Fruit fly (Drosophila melanogaster) whole organism, embryonic: ENCODE measurements around the gene CG3198.

Experiments used
- CG11696 ChIP-seq: fragments of 200-800 bp; sonication (Bioruptor generic); IDR thresholded peaks from 2 replicates; pipeline ENCODE4 v1.3.6; 2022; ENCODE audit warnings: missing biosample characterization, missing genetic modification characterization
- CG12071 ChIP-seq: fragments of 200-800 bp; sonication (Bioruptor generic); optimal IDR thresholded peaks from 3 replicates; lab custom pipeline; 2018; ENCODE audit warnings: missing biosample characterization, mild to moderate bottlenecking, missing genetic modification characterization
- CG13296 ChIP-seq: fragments of 200-800 bp; sonication (Bioruptor generic); optimal IDR thresholded peaks from 3 replicates; lab custom pipeline; 2018; ENCODE audit warnings: missing biosample characterization, mild to moderate bottlenecking, missing genetic modification characterization
- CG14014 ChIP-seq: fragments of 200-800 bp; sonication (Bioruptor generic); IDR thresholded peaks from 2 replicates; pipeline ENCODE4 v1.3.6; 2022; ENCODE audit warnings: missing biosample characterization, missing genetic modification characterization
- CG15514 ChIP-seq: fragments of 200-800 bp; sonication (Bioruptor generic); optimal IDR thresholded peaks from 3 replicates; lab custom pipeline; 2017; ENCODE audit warnings: missing biosample characterization, missing genetic modification characterization, mild to moderate bottlenecking, moderate library complexity, missing genetic modification reagents
- CG15601 ChIP-seq: fragments of 200-800 bp; sonication (Bioruptor generic); optimal IDR thresholded peaks from 3 replicates; lab custom pipeline; 2019; ENCODE audit warnings: missing biosample characterization, mild to moderate bottlenecking, missing genetic modification characterization, moderate library complexity
- CG17385 ChIP-seq: fragments of 200-800 bp; sonication (Bioruptor generic); optimal IDR thresholded peaks from 3 replicates; lab custom pipeline; 2018; ENCODE audit warnings: missing biosample characterization, mild to moderate bottlenecking, missing genetic modification characterization
- CG18599 ChIP-seq: fragments of 200-800 bp; sonication (Bioruptor generic); optimal IDR thresholded peaks from 3 replicates; lab custom pipeline; 2017; ENCODE audit warnings: missing biosample characterization, missing genetic modification characterization, mild to moderate bottlenecking, moderate library complexity, missing genetic modification reagents
- CG18764 ChIP-seq: fragments of 200-800 bp; sonication (Bioruptor generic); optimal IDR thresholded peaks from 3 replicates; lab custom pipeline; 2016; ENCODE audit warnings: missing biosample characterization, missing genetic modification characterization
- CG2202 ChIP-seq: fragments of 200-800 bp; sonication (Bioruptor generic); optimal IDR thresholded peaks from 2 replicates; lab custom pipeline; 2018; ENCODE audit warnings: missing biosample characterization, mild to moderate bottlenecking, missing genetic modification characterization
- CG32532 ChIP-seq: fragments of 200-800 bp; sonication (Bioruptor generic); IDR thresholded peaks from 2 replicates; pipeline ENCODE4 v1.3.6; 2022; ENCODE audit warnings: missing biosample characterization, missing genetic modification characterization
- CG3407 ChIP-seq: fragments of 200-800 bp; sonication (Bioruptor generic); optimal IDR thresholded peaks from 2 replicates; lab custom pipeline; 2018; ENCODE audit warnings: missing biosample characterization, mild to moderate bottlenecking, missing genetic modification characterization
- CG4707 ChIP-seq: fragments of 200-800 bp; sonication (Bioruptor generic); optimal IDR thresholded peaks from 2 replicates; lab custom pipeline; 2018; ENCODE audit warnings: missing biosample characterization, mild to moderate bottlenecking, missing genetic modification characterization, moderate library complexity
- CG4730 ChIP-seq: fragments of 200-800 bp; sonication (Bioruptor generic); IDR thresholded peaks from 2 replicates; pipeline ENCODE4 v1.3.6; 2022; ENCODE audit warnings: missing biosample characterization, missing genetic modification characterization
- CG5180 ChIP-seq: fragments of 200-800 bp; sonication (Bioruptor generic); optimal IDR thresholded peaks from 3 replicates; lab custom pipeline; 2017; ENCODE audit warnings: missing biosample characterization, missing genetic modification characterization, mild to moderate bottlenecking, moderate library complexity, missing genetic modification reagents
- CG5953 ChIP-seq: fragments of 200-800 bp; sonication (Bioruptor generic); IDR thresholded peaks from 2 replicates; pipeline ENCODE4 v1.3.6; 2022; ENCODE audit warnings: missing biosample characterization, missing genetic modification characterization
- CG7271 ChIP-seq: fragments of 200-800 bp; sonication (Bioruptor generic); optimal IDR thresholded peaks from 2 replicates; lab custom pipeline; 2018; ENCODE audit warnings: missing biosample characterization, mild to moderate bottlenecking, missing genetic modification characterization, moderate library complexity
- CG7786 ChIP-seq: fragments of 200-800 bp; sonication (Bioruptor generic); optimal IDR thresholded peaks from 2 replicates; lab custom pipeline; 2016; ENCODE audit warnings: missing biosample characterization, missing genetic modification characterization
- CG8281 ChIP-seq: fragments of 200-800 bp; sonication (Bioruptor generic); optimal IDR thresholded peaks from 2 replicates; lab custom pipeline; 2018; ENCODE audit warnings: missing biosample characterization, mild to moderate bottlenecking, missing genetic modification characterization, moderate library complexity
- CG8388 ChIP-seq: fragments of 200-800 bp; sonication (Bioruptor generic); optimal IDR thresholded peaks from 2 replicates; lab custom pipeline; 2019; ENCODE audit warnings: missing biosample characterization, mild to moderate bottlenecking, missing genetic modification characterization, moderate library complexity
- CG9727 ChIP-seq: fragments of 200-800 bp; sonication (Bioruptor generic); optimal IDR thresholded peaks from 3 replicates; lab custom pipeline; 2017; ENCODE audit warnings: missing biosample characterization, mild to moderate bottlenecking, missing genetic modification characterization
- Dfd ChIP-seq, 2 experiments: fragments of >200 bp; optimal IDR thresholded peaks; 2 replicates each; lab custom pipeline; 2017; ENCODE audit warnings: missing biosample characterization in 2 of 2, missing genetic modification characterization in 2 of 2
- Fer1 ChIP-seq: fragments of 200-800 bp; sonication (Bioruptor generic); optimal IDR thresholded peaks from 2 replicates; lab custom pipeline; 2017; ENCODE audit warnings: missing biosample characterization, mild to moderate bottlenecking, missing genetic modification characterization
- Gug ChIP-seq: fragments of 200-800 bp; sonication (Bioruptor generic); IDR thresholded peaks from 4 replicates; pipeline ENCODE4 v1.3.6; 2022; ENCODE audit warnings: missing biosample characterization, missing genetic modification characterization
- HHEX ChIP-seq: fragments of 200-800 bp; sonication (Bioruptor generic); optimal IDR thresholded peaks from 3 replicates; lab custom pipeline; 2017; ENCODE audit warnings: missing biosample characterization, mild to moderate bottlenecking, missing genetic modification characterization, missing genetic modification reagents
- HmgZ ChIP-seq: fragments of 200-800 bp; sonication (Bioruptor generic); optimal IDR thresholded peaks from 2 replicates; lab custom pipeline; 2018; ENCODE audit warnings: missing biosample characterization, mild to moderate bottlenecking, missing genetic modification characterization
- Lim3 ChIP-seq: fragments of 200-800 bp; sonication (Bioruptor generic); IDR thresholded peaks from 2 replicates; pipeline ENCODE4 v1.3.6; 2022; ENCODE audit warnings: missing biosample characterization, missing genetic modification characterization
- Lpt ChIP-seq: fragments of >200 bp; optimal IDR thresholded peaks from 2 replicates; lab custom pipeline; 2018; ENCODE audit warnings: missing biosample characterization, missing genetic modification characterization
- Tbp ChIP-seq: fragments of >200 bp; optimal IDR thresholded peaks from 2 replicates; lab custom pipeline; 2018; ENCODE audit warnings: missing biosample characterization, missing genetic modification characterization
- Trl ChIP-seq, 3 experiments: fragments of >200 bp in 2 of 3; fragments of 200-800 bp in 1 of 3; sonication (Bioruptor generic) in 1 of 3; optimal IDR thresholded peaks; 2 replicates in 1 of 3; 3 replicates in 2 of 3; lab custom pipeline; 2016 to 2017; ENCODE audit warnings: missing biosample characterization in 1 of 3, missing genetic modification characterization in 1 of 3
- ara ChIP-seq: fragments of 200-800 bp; sonication (Bioruptor generic); IDR thresholded peaks from 2 replicates; pipeline ENCODE4 v1.3.6; 2022; ENCODE audit warnings: missing biosample characterization, missing genetic modification characterization
- ash1 ChIP-seq: fragments of 200-800 bp; sonication (Bioruptor generic); optimal IDR thresholded peaks from 2 replicates; lab custom pipeline; 2018; ENCODE audit warnings: missing biosample characterization, mild to moderate bottlenecking, missing genetic modification characterization
- cad ChIP-seq: fragments of >200 bp; optimal IDR thresholded peaks from 2 replicates; lab custom pipeline; 2017; ENCODE audit warnings: missing biosample characterization, missing genetic modification characterization
- chif ChIP-seq, 2 experiments: fragments of 200-800 bp; sonication (Bioruptor generic); optimal IDR thresholded peaks; 3 replicates each; lab custom pipeline; 2016; ENCODE audit warnings: missing biosample characterization in 2 of 2, missing genetic modification characterization in 2 of 2
- dmrt11E ChIP-seq: fragments of 200-800 bp; sonication (Bioruptor generic); optimal IDR thresholded peaks from 3 replicates; lab custom pipeline; 2018; ENCODE audit warnings: missing biosample characterization, mild to moderate bottlenecking, missing genetic modification characterization, moderate library complexity
- gem ChIP-seq: fragments of 200-800 bp; sonication (Bioruptor generic); optimal IDR thresholded peaks from 2 replicates; lab custom pipeline; 2019; ENCODE audit warnings: missing biosample characterization, mild to moderate bottlenecking, missing genetic modification characterization, moderate library complexity
- gsb-n ChIP-seq: fragments of 200-800 bp; sonication (Bioruptor generic); optimal IDR thresholded peaks from 3 replicates; lab custom pipeline; 2018; ENCODE audit warnings: missing biosample characterization, mild to moderate bottlenecking, missing genetic modification characterization
- lilli ChIP-seq: fragments of 200-800 bp; sonication (Bioruptor generic); optimal IDR thresholded peaks from 3 replicates; lab custom pipeline; 2016; ENCODE audit warnings: missing biosample characterization, missing genetic modification characterization
- pb ChIP-seq: fragments of 200-800 bp; sonication (Bioruptor generic); optimal IDR thresholded peaks from 3 replicates; lab custom pipeline; 2016; ENCODE audit warnings: missing biosample characterization, missing genetic modification characterization
- psq ChIP-seq: fragments of 200-800 bp; sonication (Bioruptor generic); optimal IDR thresholded peaks from 2 replicates; lab custom pipeline; 2017; ENCODE audit warnings: missing biosample characterization, missing genetic modification characterization
- pzg ChIP-seq: fragments of 200-800 bp; sonication (Bioruptor generic); optimal IDR thresholded peaks from 3 replicates; lab custom pipeline; 2018; ENCODE audit warnings: missing biosample characterization, mild to moderate bottlenecking, missing genetic modification characterization, moderate library complexity
- schlank ChIP-seq: fragments of 200-800 bp; sonication (Bioruptor generic); optimal IDR thresholded peaks from 2 replicates; lab custom pipeline; 2018; ENCODE audit warnings: missing biosample characterization, mild to moderate bottlenecking, missing genetic modification characterization
- sens ChIP-seq: fragments of 200-800 bp; sonication (Bioruptor generic); peaks from one replicate; lab custom pipeline; 2016; ENCODE audit warnings: missing biosample characterization, missing genetic modification characterization
- so ChIP-seq: fragments of 200-800 bp; sonication (Bioruptor generic); IDR thresholded peaks from 3 replicates; pipeline ENCODE4 v1.3.6; 2022; ENCODE audit warnings: missing biosample characterization, missing genetic modification characterization
- ssp ChIP-seq: fragments of 200-800 bp; sonication (Bioruptor generic); IDR thresholded peaks from 2 replicates; pipeline ENCODE4 v1.3.6; 2022; ENCODE audit warnings: missing biosample characterization, missing genetic modification characterization
- stc ChIP-seq: fragments of 200-800 bp; sonication (Bioruptor generic); IDR thresholded peaks from 2 replicates; pipeline ENCODE4 v1.3.6; 2022; ENCODE audit warnings: missing biosample characterization, missing genetic modification characterization
- tap ChIP-seq: fragments of 200-800 bp; optimal IDR thresholded peaks from 3 replicates; lab custom pipeline; 2019; ENCODE audit warnings: missing biosample characterization, mild to moderate bottlenecking, missing genetic modification characterization, moderate library complexity
- tin ChIP-seq: fragments of 200-800 bp; sonication (Bioruptor generic); optimal IDR thresholded peaks from 3 replicates; lab custom pipeline; 2016; ENCODE audit warnings: missing biosample characterization, missing genetic modification characterization
- ttk ChIP-seq: fragments of 200-800 bp; sonication (Bioruptor generic); IDR thresholded peaks from 2 replicates; pipeline ENCODE4 v2.1.2; 2022; ENCODE audit warnings: missing biosample characterization, missing genetic modification characterization
- yki ChIP-seq: fragments of >200 bp; optimal IDR thresholded peaks from 3 replicates; lab custom pipeline; 2018
- zfh1 ChIP-seq: fragments of 200-800 bp; sonication (Bioruptor generic); IDR thresholded peaks from 3 replicates; pipeline ENCODE4 v1.3.6; 2022; ENCODE audit warnings: missing biosample characterization, missing genetic modification characterization

Gene CG3198

DNA sequence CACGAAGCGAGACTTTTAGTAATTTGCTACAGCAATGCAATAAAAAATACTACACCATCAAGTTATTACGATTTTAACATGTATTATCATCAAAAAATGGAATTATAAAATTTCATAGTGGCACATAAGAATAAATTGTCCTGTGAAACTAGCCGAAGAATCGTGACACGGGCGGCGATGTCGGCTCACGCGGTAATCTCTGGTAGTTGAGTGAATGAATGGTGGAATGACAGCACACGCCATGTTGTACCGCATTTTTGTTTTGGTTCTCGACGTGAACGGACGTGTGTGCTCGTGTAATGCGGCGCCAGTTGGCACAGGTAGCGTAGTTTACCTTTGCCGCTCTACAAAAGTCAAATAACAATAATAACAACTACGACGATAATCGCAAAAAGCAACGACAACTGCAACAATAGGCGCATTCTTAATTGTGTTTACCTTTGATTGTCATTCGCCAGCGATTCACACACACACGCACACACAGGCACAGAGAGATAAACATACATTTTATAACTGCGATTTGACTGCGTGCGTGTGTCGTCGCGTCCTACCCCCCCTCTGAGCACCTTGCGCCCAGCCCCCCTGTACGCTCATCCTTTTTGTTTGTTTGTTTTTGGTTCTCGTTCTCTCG, 25.6 kb upstream of the CG3198 start, which contains the start of gene CG14441 (continued):
- TF ChIP-seq chif (GFP tag; optimal IDR thresholded peaks at IDR 0.05; lab: Kevin White, UChicago) (no peak), CG15514 (GFP tag; lab: Kevin White, UChicago) (peak; percentile 48), CG32532 (GFP tag; lab: Robert Waterston, UW) (peak; percentile 63), ara (GFP tag; lab: Robert Waterston, UW) (0 out of 2 replicates have a peak, but pooled peaks have one; percentile 34), CG17385 (peak; percentile 57), CG2202 (tag; lab: Kevin White, UChicago) (no peak), CG11696 (GFP tag; lab: Robert Waterston, UW) (no peak), CG7271 (tag; lab: Kevin White, UChicago) (peak; percentile 13), CG7786 (GFP tag; lab: Kevin White, UChicago) (peak; percentile 30), CG5180 (GFP tag; lab: Kevin White, UChicago) (peak; percentile 100), Lpt (no peak), Dfd (GFP tag; optimal IDR thresholded peaks at IDR 0.05; lab: Kevin White, UChicago) (no peak), CG14014 (GFP tag; lab: Robert Waterston, UW) (no peak), Fer1 (GFP tag; lab: Kevin White, UChicago) (peak; percentile 86), CG4707 (peak; percentile 41), HHEX (GFP tag; lab: Kevin White, UChicago) (peak; percentile 56), so (GFP tag; lab: Robert Waterston, UW) (peak; percentile 57; the same call in 1 of the 3 replicates), CG5953 (GFP tag; lab: Robert Waterston, UW) (no peak), CG4730 (no peak), ssp (GFP tag; lab: Robert Waterston, UW) (no peak), CG3407 (GFP tag; lab: Kevin White, UChicago) (no peak), cad (no peak), pzg (GFP tag; lab: Kevin White, UChicago) (peak; percentile 10), ttk (no peak), Lim3 (GFP tag; lab: Robert Waterston, UW) (no peak), gem (tag; lab: Kevin White, UChicago) (peak; percentile 44), CG13296 (GFP tag; lab: Kevin White, UChicago) (peak; percentile 78), Tbp (GFP tag; lab: Kevin White, UChicago) (no peak), psq (GFP tag; lab: Kevin White, UChicago) (no peak), sens (GFP tag; lab: Kevin White, UChicago) (peak; percentile 94), schlank (tag; lab: Kevin White, UChicago) (peak; percentile 21), lilli (GFP tag; lab: Kevin White, UChicago) (peak; percentile 55), CG18764 (no peak), Trl (optimal IDR thresholded peaks at IDR 0.05; lab: Kevin White, UChicago) (no peak), Trl (GFP tag; optimal IDR thresholded peaks at IDR 0.05; lab: Kevin White, UChicago) (peak; percentile 28), tin (GFP tag; lab: Kevin White, UChicago) (no peak), HmgZ (tag; lab: Kevin White, UChicago) (peak; percentile 62), Gug (GFP tag; lab: Robert Waterston, UW) (0 out of 4 replicates have a peak, but pooled peaks have one; percentile 3), CG18599 (GFP tag; lab: Kevin White, UChicago) (peak; percentile 79), stc (no peak), dmrt11E (tag; lab: Kevin White, UChicago) (peak; percentile 17), zfh1 (GFP tag; lab: Robert Waterston, UW) (no peak; the same call in 2 of the 3 replicates), CG15601 (tag; lab: Kevin White, UChicago) (peak; percentile 12), CG9727 (GFP tag; lab: Kevin White, UChicago) (peak; percentile 29), CG8388 (GFP tag; lab: Kevin White, UChicago) (peak; percentile 19), pb (GFP tag; lab: Kevin White, UChicago) (peak; percentile 13), yki (lab: Kevin White, UChicago) (no peak), tap (no peak), CG12071 (GFP tag; lab: Kevin White, UChicago) (no peak), ash1 (GFP tag; lab: Kevin White, UChicago) (no peak), gsb-n (tag; lab: Kevin White, UChicago) (peak; percentile 28), CG8281 (tag; lab: Kevin White, UChicago) (peak; percentile 97)
